Fruit fly (Drosophila melanogaster): ENCODE data around the gene CG46520.
"Not testable (repeated sequence)": the region's sequence is repeated elsewhere in the genome, so short reads cannot be mapped to it uniquely, and the experiment has no call there.

dm6 chrX:22212028-22212427, 24.3 kb upstream of the CG46520 start, which contains the start of gene CG46516:
- not testable (repeated sequence) for TF ChIP-seq N (GFP tag; optimal IDR thresholded peaks at IDR 0.05); br (GFP tag; optimal IDR thresholded peaks at IDR 0.05); woc (GFP tag; optimal IDR thresholded peaks at IDR 0.05); fru (GFP tag; optimal IDR thresholded peaks at IDR 0.05); Dfd (GFP tag; optimal IDR thresholded peaks at IDR 0.05); h (GFP tag; optimal IDR thresholded peaks at IDR 0.05); Dif (GFP tag; optimal IDR thresholded peaks at IDR 0.05; ENCODE audit: partially characterized antibody); sv (GFP tag; optimal IDR thresholded peaks at IDR 0.05); Abd-B (GFP tag; optimal IDR thresholded peaks at IDR 0.05); Myc (optimal IDR thresholded peaks at IDR 0.05); Jra (GFP tag; optimal IDR thresholded peaks at IDR 0.05); dsf (GFP tag; optimal IDR thresholded peaks at IDR 0.05; ENCODE audit: borderline replicate concordance); lola (GFP tag; optimal IDR thresholded peaks at IDR 0.05)

Data from whole organism, wandering third instar larva.